Fruit fly (Drosophila melanogaster) whole organism: Measurements from ENCODE around the gene CG3769.

Experiments used
- CG8478 ChIP-seq: fragments of >200 bp; optimal IDR thresholded peaks from 2 replicates; lab custom pipeline; 2018; ENCODE audit warnings: inconsistent platforms
- Dll ChIP-seq: fragments of >200 bp; optimal IDR thresholded peaks from 2 replicates; lab custom pipeline; 2017
- EcR ChIP-seq, 2 experiments: fragments of >200 bp; optimal IDR thresholded peaks; 2 replicates each; lab custom pipeline; 2017; ENCODE audit warnings: missing biosample characterization in 2 of 2, missing genetic modification characterization in 2 of 2, missing genetic modification reagents in 2 of 2
- pan ChIP-seq: fragments of >200 bp; optimal IDR thresholded peaks from 2 replicates; lab custom pipeline; 2017
- psq ChIP-seq: fragments of >200 bp; optimal IDR thresholded peaks from 2 replicates; lab custom pipeline; 2017
- usp ChIP-seq: fragments of >200 bp; optimal IDR thresholded peaks from 2 replicates; lab custom pipeline; 2017; ENCODE audit warnings: missing biosample characterization, missing genetic modification characterization, mixed read lengths

CG3769 gene

dm6 chr2L:9460092-9460473 is 24.9 kb downstream of the CG3769 start:
- TF ChIP-seq usp (no peak), pan (lab: Kevin White, UChicago) (no peak), EcR (GFP tag; optimal IDR thresholded peaks at IDR 0.05; lab: Kevin White, UChicago) (no peak), CG8478 (lab: Kevin White, UChicago) (no peak), psq (no peak), Dll (lab: Kevin White, UChicago) (no peak)

dm6 chr2L:9464455-9465063 is 29.4 kb downstream of the CG3769 start:
- TF ChIP-seq psq (no peak), CG8478 (lab: Kevin White, UChicago) (no peak), pan (lab: Kevin White, UChicago) (no peak), usp (no peak), Dll (lab: Kevin White, UChicago) (no peak), EcR (GFP tag; optimal IDR thresholded peaks at IDR 0.05; lab: Kevin White, UChicago) (no peak)

- no peak for TF ChIP-seq usp
- no peak for TF ChIP-seq psq
- no peak for TF ChIP-seq pan (lab: Kevin White, UChicago)
- no peak for TF ChIP-seq Dll (lab: Kevin White, UChicago)
- no peak for TF ChIP-seq CG8478 (lab: Kevin White, UChicago)
- no peak for TF ChIP-seq EcR (GFP tag; optimal IDR thresholded peaks at IDR 0.05; lab: Kevin White, UChicago)
These were observed 32.2 kb downstream of the CG3769 start for dm6 chr2L:9467392-9467791.
